Fruit fly (Drosophila melanogaster) whole organism, embryonic: Measurements from ENCODE around the gene CG14655.

ENCODE experiments used
- Awh ChIP-seq: fragments of 200-800 bp; sonication (Bioruptor generic); IDR thresholded peaks from 2 replicates; pipeline ENCODE4, ENCODE4 v1.3.6; 2022; ENCODE audit warnings: missing biosample characterization, missing genetic modification characterization
- Bteb2 ChIP-seq: fragments of 200-800 bp; sonication (Bioruptor generic); optimal IDR thresholded peaks from 2 replicates; lab custom pipeline; 2016; ENCODE audit warnings: missing biosample characterization, missing genetic modification characterization
- CG10959 ChIP-seq: fragments of 200-800 bp; sonication (Bioruptor generic); IDR thresholded peaks from 2 replicates; pipeline ENCODE4 v1.3.6; 2022; ENCODE audit warnings: missing biosample characterization, missing genetic modification characterization
- CG11560 ChIP-seq: fragments of 200-800 bp; sonication (Bioruptor generic); IDR thresholded peaks from 3 replicates; pipeline ENCODE4 v1.3.6; 2022; ENCODE audit warnings: missing biosample characterization, missing genetic modification characterization
- CG11723 ChIP-seq: fragments of 200-800 bp; sonication (Bioruptor generic); optimal IDR thresholded peaks from 2 replicates; lab custom pipeline; 2017; ENCODE audit warnings: missing biosample characterization, mild to moderate bottlenecking, missing genetic modification characterization
- CG12071 ChIP-seq: fragments of 200-800 bp; sonication (Bioruptor generic); optimal IDR thresholded peaks from 3 replicates; lab custom pipeline; 2018; ENCODE audit warnings: missing biosample characterization, mild to moderate bottlenecking, missing genetic modification characterization
- CG12104 ChIP-seq: fragments of 200-800 bp; sonication (Bioruptor generic); optimal IDR thresholded peaks from 3 replicates; lab custom pipeline; 2016; ENCODE audit warnings: missing biosample characterization, missing genetic modification characterization
- CG13424 ChIP-seq: fragments of 200-800 bp; sonication (Bioruptor generic); optimal IDR thresholded peaks from 2 replicates; lab custom pipeline; 2019; ENCODE audit warnings: missing biosample characterization, mild to moderate bottlenecking, missing genetic modification characterization, moderate library complexity
- CG13775 ChIP-seq: fragments of 200-800 bp; sonication (Bioruptor generic); optimal IDR thresholded peaks from 3 replicates; lab custom pipeline; 2017; ENCODE audit warnings: missing biosample characterization, mild to moderate bottlenecking, missing genetic modification characterization
- CG13894 ChIP-seq: fragments of 200-800 bp; sonication (Bioruptor generic); optimal IDR thresholded peaks from 3 replicates; lab custom pipeline; 2018; ENCODE audit warnings: missing biosample characterization, mild to moderate bottlenecking, missing genetic modification characterization, moderate library complexity
- CG14441 ChIP-seq: fragments of 200-800 bp; sonication (Bioruptor generic); IDR thresholded peaks from 2 replicates; pipeline ENCODE4 v1.3.6; 2022; ENCODE audit warnings: missing biosample characterization, missing genetic modification characterization
- CG14860 ChIP-seq: fragments of 200-800 bp; sonication (Bioruptor generic); IDR thresholded peaks from 3 replicates; pipeline ENCODE4 v1.3.6; 2022; ENCODE audit warnings: missing biosample characterization, missing genetic modification characterization; ENCODE audit not compliant: partially characterized antibody
- CG15073 ChIP-seq: fragments of 200-800 bp; sonication (Bioruptor generic); optimal IDR thresholded peaks from 2 replicates; lab custom pipeline; 2016; ENCODE audit warnings: missing biosample characterization, missing genetic modification characterization
- CG1602 ChIP-seq: fragments of 200-800 bp; sonication (Bioruptor generic); optimal IDR thresholded peaks from 3 replicates; lab custom pipeline; 2016; ENCODE audit warnings: missing biosample characterization, missing genetic modification characterization
- CG17359 ChIP-seq: fragments of 200-800 bp; sonication (Bioruptor generic); optimal IDR thresholded peaks from 3 replicates; lab custom pipeline; 2018; ENCODE audit warnings: missing biosample characterization, mild to moderate bottlenecking, missing genetic modification characterization, moderate library complexity
- CG18619 ChIP-seq: fragments of 200-800 bp; sonication (Bioruptor generic); optimal IDR thresholded peaks from 3 replicates; lab custom pipeline; 2017; ENCODE audit warnings: missing biosample characterization, mild to moderate bottlenecking, missing genetic modification characterization
- CG2120 ChIP-seq: fragments of 200-800 bp; sonication (Bioruptor generic); optimal IDR thresholded peaks from 3 replicates; lab custom pipeline; 2016; ENCODE audit warnings: missing biosample characterization, missing genetic modification characterization
- CG2129 ChIP-seq: fragments of 200-800 bp; sonication (Bioruptor generic); IDR thresholded peaks from 2 replicates; pipeline ENCODE4 v1.3.6; 2022; ENCODE audit warnings: missing biosample characterization, missing genetic modification characterization; ENCODE audit not compliant: partially characterized antibody
- CG31365 ChIP-seq: fragments of 200-800 bp; sonication (Bioruptor generic); optimal IDR thresholded peaks from 2 replicates; lab custom pipeline; 2018; ENCODE audit warnings: missing biosample characterization, mild to moderate bottlenecking, missing genetic modification characterization
- CG32532 ChIP-seq: fragments of 200-800 bp; sonication (Bioruptor generic); IDR thresholded peaks from 2 replicates; pipeline ENCODE4 v1.3.6; 2022; ENCODE audit warnings: missing biosample characterization, missing genetic modification characterization
- CG3281 ChIP-seq: fragments of 200-800 bp; sonication (Bioruptor generic); optimal IDR thresholded peaks from 3 replicates; lab custom pipeline; 2017; ENCODE audit warnings: missing biosample characterization, mild to moderate bottlenecking, missing genetic modification characterization
- CG42726 ChIP-seq: fragments of 200-800 bp; sonication (Bioruptor generic); IDR thresholded peaks from 2 replicates; pipeline ENCODE4 v1.3.6; 2022; ENCODE audit warnings: missing biosample characterization, missing genetic modification characterization; ENCODE audit not compliant: partially characterized antibody
- CG6683 ChIP-seq: fragments of 200-800 bp; sonication (Bioruptor generic); optimal IDR thresholded peaks from 2 replicates; lab custom pipeline; 2017; ENCODE audit warnings: missing biosample characterization, mild to moderate bottlenecking, missing genetic modification characterization, missing genetic modification reagents
- CG7928 ChIP-seq: fragments of 200-800 bp; sonication (Bioruptor generic); optimal IDR thresholded peaks from 2 replicates; lab custom pipeline; 2017; ENCODE audit warnings: missing biosample characterization, mild to moderate bottlenecking, missing genetic modification characterization
- CG8359 ChIP-seq: fragments of 200-800 bp; sonication (Bioruptor generic); optimal IDR thresholded peaks from 2 replicates; lab custom pipeline; 2017; ENCODE audit warnings: missing biosample characterization, mild to moderate bottlenecking, missing genetic modification characterization, borderline replicate concordance
- CG9797 ChIP-seq: fragments of 200-800 bp; sonication (Bioruptor generic); optimal IDR thresholded peaks from 3 replicates; lab custom pipeline; 2018; ENCODE audit warnings: missing biosample characterization, mild to moderate bottlenecking, missing genetic modification characterization
- Chrac-16 ChIP-seq: fragments of 200-800 bp; sonication (Bioruptor generic); optimal IDR thresholded peaks from 3 replicates; lab custom pipeline; 2016; ENCODE audit warnings: missing biosample characterization, missing genetic modification characterization
- D19A ChIP-seq: fragments of 200-800 bp; optimal IDR thresholded peaks from 3 replicates; lab custom pipeline; 2019; ENCODE audit warnings: missing biosample characterization, mild to moderate bottlenecking, missing genetic modification characterization, moderate library complexity
- D19B ChIP-seq: fragments of 200-800 bp; sonication (Bioruptor generic); optimal IDR thresholded peaks from 2 replicates; lab custom pipeline; 2017; ENCODE audit warnings: missing biosample characterization, mild to moderate bottlenecking, missing genetic modification characterization
- Deaf1 ChIP-seq: fragments of 200-800 bp; optimal IDR thresholded peaks from 3 replicates; lab custom pipeline; 2019; ENCODE audit warnings: missing biosample characterization, mild to moderate bottlenecking, missing genetic modification characterization, moderate library complexity
- Ets65A ChIP-seq: fragments of 200-800 bp; sonication (Bioruptor generic); peaks from one replicate; lab custom pipeline; 2016; ENCODE audit warnings: missing biosample characterization, missing genetic modification characterization
- HLHmδ ChIP-seq: fragments of 200-800 bp; sonication (Bioruptor generic); optimal IDR thresholded peaks from 2 replicates; lab custom pipeline; 2018; ENCODE audit warnings: missing biosample characterization, mild to moderate bottlenecking, missing genetic modification characterization, moderate library complexity
- Hmr ChIP-seq: fragments of 200-800 bp; sonication (Bioruptor generic); optimal IDR thresholded peaks from 3 replicates; lab custom pipeline; 2017; ENCODE audit warnings: mild to moderate bottlenecking, missing biosample characterization, missing genetic modification reagents, missing genetic modification characterization
- Jarid2 ChIP-seq: fragments of 200-800 bp; sonication (Bioruptor generic); optimal IDR thresholded peaks from 3 replicates; lab custom pipeline; 2017; ENCODE audit warnings: mild to moderate bottlenecking, missing biosample characterization, missing genetic modification reagents, missing genetic modification characterization
- Side ChIP-seq: fragments of 200-800 bp; sonication (Bioruptor generic); optimal IDR thresholded peaks from 2 replicates; lab custom pipeline; 2016; ENCODE audit warnings: missing biosample characterization, missing genetic modification characterization
- Sin3A ChIP-seq: fragments of >200 bp; optimal IDR thresholded peaks from 2 replicates; lab custom pipeline; 2018
- bab2 ChIP-seq: fragments of 200-800 bp; sonication (Bioruptor generic); optimal IDR thresholded peaks from 2 replicates; lab custom pipeline; 2016; ENCODE audit warnings: missing biosample characterization, missing genetic modification characterization
- cad ChIP-seq: fragments of >200 bp; optimal IDR thresholded peaks from 2 replicates; lab custom pipeline; 2017; ENCODE audit warnings: missing biosample characterization, missing genetic modification characterization
- corto ChIP-seq: fragments of 200-800 bp; sonication (Bioruptor generic); optimal IDR thresholded peaks from 2 replicates; lab custom pipeline; 2016; ENCODE audit warnings: missing biosample characterization, mild to moderate bottlenecking, missing genetic modification characterization, moderate library complexity
- da ChIP-seq: fragments of 200-800 bp; sonication (Bioruptor generic); optimal IDR thresholded peaks from 2 replicates; lab custom pipeline; 2016; ENCODE audit warnings: missing biosample characterization, missing genetic modification characterization
- dati ChIP-seq: fragments of 200-800 bp; sonication (Bioruptor generic); IDR thresholded peaks from 2 replicates; pipeline ENCODE4 v1.3.6; 2022; ENCODE audit warnings: missing biosample characterization, missing genetic modification characterization
- dpn ChIP-seq, 2 experiments: fragments of 200-800 bp; sonication (Bioruptor generic); optimal IDR thresholded peaks; 3 replicates each; lab custom pipeline; 2016; ENCODE audit warnings: missing biosample characterization in 2 of 2, missing genetic modification characterization in 2 of 2
- eve ChIP-seq, 2 experiments: fragments of >200 bp; optimal IDR thresholded peaks; 2 replicates each; lab custom pipeline; 2017; ENCODE audit warnings: missing biosample characterization in 2 of 2, missing genetic modification characterization in 2 of 2
- ewg ChIP-seq: fragments of 200-800 bp; sonication (Bioruptor generic); optimal IDR thresholded peaks from 3 replicates; lab custom pipeline; 2017; ENCODE audit warnings: mild to moderate bottlenecking, missing biosample characterization, missing genetic modification reagents, missing genetic modification characterization
- kah ChIP-seq: fragments of 200-800 bp; sonication (Bioruptor generic); optimal IDR thresholded peaks from 2 replicates; lab custom pipeline; 2018; ENCODE audit warnings: missing biosample characterization, mild to moderate bottlenecking, missing genetic modification characterization
- onecut ChIP-seq: fragments of 200-800 bp; sonication (Bioruptor generic); IDR thresholded peaks from 2 replicates; pipeline ENCODE4 v1.3.6; 2022; ENCODE audit warnings: missing biosample characterization, missing genetic modification characterization
- pho ChIP-seq: fragments of 200-800 bp; sonication (Bioruptor generic); optimal IDR thresholded peaks from 2 replicates; lab custom pipeline; 2016; ENCODE audit warnings: missing biosample characterization, missing genetic modification characterization
- sug ChIP-seq: fragments of 200-800 bp; optimal IDR thresholded peaks from 2 replicates; lab custom pipeline; 2019; ENCODE audit warnings: missing biosample characterization, mild to moderate bottlenecking, missing genetic modification characterization, moderate library complexity
- tap ChIP-seq: fragments of 200-800 bp; optimal IDR thresholded peaks from 3 replicates; lab custom pipeline; 2019; ENCODE audit warnings: missing biosample characterization, mild to moderate bottlenecking, missing genetic modification characterization, moderate library complexity

Gene CG14655

dm6 chr3R:4804828-4805707, 25.0 kb upstream of the CG14655 start (continued):
- TF ChIP-seq CG11560 (tag; lab: Robert Waterston, UW) (no peak), CG13424 (tag; lab: Kevin White, UChicago) (peak; percentile 87), CG42726 (no peak), CG1602 (GFP tag; lab: Kevin White, UChicago) (peak; percentile 60), pho (GFP tag; lab: Kevin White, UChicago) (no peak), Hmr (GFP tag; lab: Kevin White, UChicago) (peak; percentile 64), CG13775 (GFP tag; lab: Kevin White, UChicago) (peak; percentile 32), CG8359 (peak; percentile 10), CG32532 (GFP tag; lab: Robert Waterston, UW) (peak; percentile 24; the same call in 1 of the 2 replicates), CG3281 (GFP tag; lab: Kevin White, UChicago) (peak; percentile 51), CG18619 (GFP tag; lab: Kevin White, UChicago) (peak; percentile 38), CG10959 (GFP tag; lab: Robert Waterston, UW) (no peak), CG6683 (GFP tag; lab: Kevin White, UChicago) (no peak), Sin3A (lab: Kevin White, UChicago) (no peak), ewg (peak; percentile 29), D19B (GFP tag; lab: Kevin White, UChicago) (peak; percentile 15), eve (GFP tag; optimal IDR thresholded peaks at IDR 0.05; lab: Kevin White, UChicago) (no peak), cad (GFP tag; lab: Kevin White, UChicago) (no peak), Side (no peak), CG14860 (GFP tag; lab: Robert Waterston, UW) (no peak), CG15073 (GFP tag; lab: Kevin White, UChicago) (no peak), sug (tag; lab: Kevin White, UChicago) (no peak), CG12104 (peak; percentile 58), CG9797 (GFP tag; lab: Kevin White, UChicago) (no peak), CG2120 (peak; percentile 18), CG2129 (GFP tag; lab: Robert Waterston, UW) (no peak), dati (GFP tag; lab: Robert Waterston, UW) (no peak), Awh (GFP tag; lab: Robert Waterston, UW) (0 out of 2 replicates have a peak, but pooled peaks have one; percentile 41), da (GFP tag; lab: Kevin White, UChicago) (no peak), CG14441 (GFP tag; lab: Robert Waterston, UW) (peak; percentile 61; the same call in 1 of the 2 replicates), onecut (no peak), HLHmδ (GFP tag; lab: Kevin White, UChicago) (no peak), Deaf1 (tag; lab: Kevin White, UChicago) (peak; percentile 39), CG17359 (tag; lab: Kevin White, UChicago) (peak; percentile 75), corto (GFP tag; lab: Kevin White, UChicago) (no peak), CG12071 (GFP tag; lab: Kevin White, UChicago) (no peak), tap (peak; percentile 62), CG31365 (tag; lab: Kevin White, UChicago) (no peak), D19A (tag; lab: Kevin White, UChicago) (peak; percentile 62), CG13894 (peak; percentile 60), dpn (GFP tag; optimal IDR thresholded peaks at IDR 0.05; lab: Kevin White, UChicago) (peak; percentile 40 to 50), bab2 (GFP tag; lab: Kevin White, UChicago) (no peak), Jarid2 (GFP tag; lab: Kevin White, UChicago) (peak; percentile 39), Chrac-16 (GFP tag; lab: Kevin White, UChicago) (peak; percentile 48), CG11723 (GFP tag; lab: Kevin White, UChicago) (no peak), kah (GFP tag; lab: Kevin White, UChicago) (peak; percentile 60), Bteb2 (GFP tag; lab: Kevin White, UChicago) (no peak), Ets65A (peak; percentile 81), CG7928 (GFP tag; lab: Kevin White, UChicago) (no peak)
